Fruit fly (Drosophila melanogaster) whole organism, prepupa: Measurements from ENCODE around the gene CG11811.

ENCODE experiments used
- CG10631 ChIP-seq: fragments of 200-800 bp; sonication (Bioruptor generic); optimal IDR thresholded peaks from 2 replicates; lab custom pipeline; 2016; ENCODE audit warnings: missing biosample characterization, missing genetic modification characterization
- CG11294 ChIP-seq: fragments of 200-800 bp; sonication (Bioruptor generic); IDR thresholded peaks from 2 replicates; pipeline ENCODE4 v1.3.6; 2022; ENCODE audit warnings: missing biosample characterization, missing genetic modification characterization
- CG16779 ChIP-seq: fragments of 200-800 bp; sonication (Bioruptor generic); optimal IDR thresholded peaks from 3 replicates; lab custom pipeline; 2017; ENCODE audit warnings: missing biosample characterization, mild to moderate bottlenecking, missing genetic modification characterization
- CG31627 ChIP-seq: fragments of 200-800 bp; sonication (Bioruptor generic); optimal IDR thresholded peaks from 3 replicates; lab custom pipeline; 2016; ENCODE audit warnings: missing biosample characterization, missing genetic modification characterization
- CG3919 ChIP-seq: fragments of 200-800 bp; sonication (Bioruptor generic); optimal IDR thresholded peaks from 3 replicates; lab custom pipeline; 2016; ENCODE audit warnings: missing biosample characterization, missing genetic modification characterization
- Eip78C ChIP-seq: fragments of 200-800 bp; sonication (Bioruptor generic); peaks from one replicate; lab custom pipeline; 2016; ENCODE audit warnings: missing biosample characterization, missing genetic modification characterization
- Hr39 ChIP-seq: fragments of 200-800 bp; sonication (Bioruptor generic); optimal IDR thresholded peaks from 2 replicates; lab custom pipeline; 2016; ENCODE audit warnings: missing biosample characterization, missing genetic modification characterization
- Lpt ChIP-seq: fragments of 200-800 bp; sonication (Bioruptor generic); optimal IDR thresholded peaks from 3 replicates; lab custom pipeline; 2016; ENCODE audit warnings: missing biosample characterization, missing genetic modification characterization
- acj6 ChIP-seq: fragments of 200-800 bp; sonication (Bioruptor generic); optimal IDR thresholded peaks from 3 replicates; lab custom pipeline; 2016; ENCODE audit warnings: missing biosample characterization, missing genetic modification characterization
- fd85E ChIP-seq: fragments of 200-800 bp; sonication (Bioruptor generic); optimal IDR thresholded peaks from 3 replicates; lab custom pipeline; 2016; ENCODE audit warnings: missing biosample characterization, missing genetic modification characterization
- pdm3 ChIP-seq: fragments of 200-800 bp; sonication (Bioruptor generic); optimal IDR thresholded peaks from 3 replicates; lab custom pipeline; 2016; ENCODE audit warnings: missing biosample characterization, missing genetic modification characterization
- spab ChIP-seq: fragments of 200-800 bp; sonication (Bioruptor generic); optimal IDR thresholded peaks from 2 replicates; lab custom pipeline; 2017; ENCODE audit warnings: missing biosample characterization, mild to moderate bottlenecking, missing genetic modification characterization, missing genetic modification reagents

- peak; percentile 92 for TF ChIP-seq acj6 (GFP tag; lab: Kevin White, UChicago)
- TF ChIP-seq CG16779: peak; percentile 81
- peak; percentile 90 for TF ChIP-seq spab (GFP tag; lab: Kevin White, UChicago)
- peak; percentile 98 for TF ChIP-seq Eip78C (GFP tag; lab: Kevin White, UChicago)
- peak; percentile 94 for TF ChIP-seq pdm3 (GFP tag; lab: Kevin White, UChicago)
- TF ChIP-seq Lpt (GFP tag; lab: Kevin White, UChicago): peak; percentile 94
- TF ChIP-seq CG3919 (GFP tag; lab: Kevin White, UChicago): peak; percentile 98
- TF ChIP-seq Hr39: peak; percentile 93
- peak; percentile 96 for TF ChIP-seq CG10631 (GFP tag; lab: Kevin White, UChicago)
- peak; percentile 91 for TF ChIP-seq CG11294 (GFP tag; lab: Robert Waterston, UW)
- TF ChIP-seq fd85E (GFP tag; lab: Kevin White, UChicago): peak; percentile 92
- peak; percentile 94 for TF ChIP-seq CG31627 (GFP tag; lab: Kevin White, UChicago)
Measured at dm6 chr3L:10739666-10740417, 49.0 kb downstream of the CG11811 start.
